Worm (Caenorhabditis elegans): ENCODE results near the gene R04B5.1.

The R04B5.1 gene

DNA sequence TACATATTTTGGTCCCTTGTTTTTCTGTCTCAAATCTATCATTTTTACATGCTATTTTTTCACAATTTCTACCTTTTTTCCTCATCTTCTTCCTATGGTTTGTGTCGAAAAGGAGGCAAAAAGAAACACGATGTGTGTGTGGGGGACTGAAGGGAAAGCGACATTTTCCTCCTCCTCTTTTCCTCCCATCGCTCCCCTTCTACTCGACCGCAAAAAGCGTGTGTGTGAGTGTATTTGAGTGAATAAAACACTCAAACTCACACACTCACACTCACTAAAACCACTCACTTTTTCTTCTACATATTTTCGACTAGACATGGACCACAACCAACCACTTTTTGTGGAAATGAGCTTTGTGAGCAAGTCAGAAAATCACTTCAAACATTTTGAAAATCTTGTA lies 36.7 kb downstream of the R04B5.1 start (continued):
- TF ChIP-seq nhr-25 (tag; optimal IDR thresholded peaks at IDR 0.05; ENCODE audit: borderline replicate concordance, insufficient read depth) (no peak), nhr-48 (tag; optimal IDR thresholded peaks at IDR 0.05) (no peak), ceh-44 (GFP tag; IDR thresholded peaks at IDR 0.05) (no peak), zip-11 (GFP tag; IDR thresholded peaks at IDR 0.05) (no peak), hlh-30 (tag; optimal IDR thresholded peaks at IDR 0.05; ENCODE audit: insufficient read depth) (peak; percentile 31), mxl-3 (GFP tag; optimal IDR thresholded peaks at IDR 0.05) (peak; percentile 17), php-3 (GFP tag; IDR thresholded peaks at IDR 0.05) (no peak), aha-1 (tag) (no peak), D1046.2 (GFP tag; IDR thresholded peaks at IDR 0.05) (no peak), ceh-82 (tag; optimal IDR thresholded peaks at IDR 0.05) (no peak), fos-1 (tag; optimal IDR thresholded peaks at IDR 0.05) (no peak), R02D3.7 (tag; optimal IDR thresholded peaks at IDR 0.05) (no peak), arid-1 (GFP tag; conservative IDR thresholded peaks at IDR 0.05) (0 out of 2 replicates have a peak, but pooled peaks have one; percentile 6), nhr-111 (GFP tag; optimal IDR thresholded peaks at IDR 0.05) (no peak), lim-7 (GFP tag; IDR thresholded peaks at IDR 0.05) (0 out of 2 replicates have a peak, but pooled peaks have one; percentile 40), Y5F2A.4 (GFP tag; optimal IDR thresholded peaks at IDR 0.05) (no peak), zag-1 (tag; optimal IDR thresholded peaks at IDR 0.05) (no peak), nhr-10 (tag; optimal IDR thresholded peaks at IDR 0.05) (no peak), unc-39 (tag; optimal IDR thresholded peaks at IDR 0.05) (no peak), mep-1 (tag; optimal IDR thresholded peaks at IDR 0.05) (peak; percentile 52), madf-9 (GFP tag; conservative IDR thresholded peaks at IDR 0.05) (no peak), lin-15B (tag; optimal IDR thresholded peaks at IDR 0.05) (no peak), nhr-237 (tag; optimal IDR thresholded peaks at IDR 0.05) (no peak), rbr-2 (tag; optimal IDR thresholded peaks at IDR 0.05) (peak; percentile 39), madf-5 (GFP tag; IDR thresholded peaks at IDR 0.05) (no peak), dve-1 (tag; optimal IDR thresholded peaks at IDR 0.05; ENCODE audit: insufficient read depth) (peak; percentile 24), snpc-4 (tag; optimal IDR thresholded peaks at IDR 0.05) (no peak), F49E8.2 (tag; optimal IDR thresholded peaks at IDR 0.05; ENCODE audit: borderline replicate concordance) (no peak), jun-1 (tag; optimal IDR thresholded peaks at IDR 0.05) (no peak), ceh-28 (tag; optimal IDR thresholded peaks at IDR 0.05) (no peak), nhr-41 (GFP tag; IDR thresholded peaks at IDR 0.05) (no peak), nhr-6 (tag; optimal IDR thresholded peaks at IDR 0.05) (no peak), Y75B8A.6 (GFP tag; IDR thresholded peaks at IDR 0.05) (no peak), nhr-102 (tag; optimal IDR thresholded peaks at IDR 0.05) (no peak), pha-4 (GFP tag; IDR thresholded peaks at IDR 0.05) (no peak), pha-4 (tag; optimal IDR thresholded peaks at IDR 0.05) (no peak), ztf-11 (tag; optimal IDR thresholded peaks at IDR 0.05) (no peak), unc-62 (GFP tag; optimal IDR thresholded peaks at IDR 0.05 in 1 of 2) (no peak), unc-62 (tag; optimal IDR thresholded peaks at IDR 0.05) (no peak), T20F7.1 (GFP tag; optimal IDR thresholded peaks at IDR 0.05) (no peak), daf-16 (GFP tag; optimal IDR thresholded peaks at IDR 0.05) (no peak), daf-16 (tag; optimal IDR thresholded peaks at IDR 0.05) (no peak), spr-3 (GFP tag; optimal IDR thresholded peaks at IDR 0.05) (no peak), mes-2 (tag; optimal IDR thresholded peaks at IDR 0.05; ENCODE audit: poor library complexity, severe bottlenecking) (peak; percentile 57), aly-2 (tag; optimal IDR thresholded peaks at IDR 0.05) (no peak), hif-1 (tag; optimal IDR thresholded peaks at IDR 0.05) (peak in 1 of 2 experiments; percentile 16), T26A8.4 (GFP tag; IDR thresholded peaks at IDR 0.05) (0 out of 2 replicates have a peak, but pooled peaks have one; percentile 31), sdz-12 (GFP tag; optimal IDR thresholded peaks at IDR 0.05) (no peak), gei-8 (GFP tag; optimal IDR thresholded peaks at IDR 0.05) (no peak), nhr-28 (tag; optimal IDR thresholded peaks at IDR 0.05) (peak; percentile 38), hlh-11 (tag; optimal IDR thresholded peaks at IDR 0.05) (peak; percentile 54), snpc-1.2 (GFP tag; IDR thresholded peaks at IDR 0.05) (no peak)

Data from whole organism, L4 larva.